Fruit fly (Drosophila melanogaster): Measurements from ENCODE around the gene CG1113.
A peak's percentile ranks its signal among the peaks of the same experiment; 100 is the strongest.

The CG1113 gene

dm6 chr3R:5256462-5257146 lies 3.7 kb downstream of the CG1113 start, which contains the start of the genes Enoph and Hph (continued):
- TF ChIP-seq Oaz (GFP tag; IDR thresholded peaks at IDR 0.05) (peak; percentile 46; the same call in 1 of the 2 replicates), ash1 (GFP tag; optimal IDR thresholded peaks at IDR 0.05) (no peak), Hr39 (optimal IDR thresholded peaks at IDR 0.05) (no peak), zf30C (GFP tag; optimal IDR thresholded peaks at IDR 0.05) (no peak), CG9932 (GFP tag; IDR thresholded peaks at IDR 0.05) (peak; percentile 82), CG11504 (tag; optimal IDR thresholded peaks at IDR 0.05) (peak; percentile 73), sim (GFP tag; IDR thresholded peaks at IDR 0.05) (no peak), CG12942 (GFP tag; optimal IDR thresholded peaks at IDR 0.05) (peak; percentile 57), kah (GFP tag; optimal IDR thresholded peaks at IDR 0.05) (no peak), CG3726 (GFP tag; IDR thresholded peaks at IDR 0.05) (no peak), CG17568 (GFP tag; optimal IDR thresholded peaks at IDR 0.05) (no peak), lov (optimal IDR thresholded peaks at IDR 0.05) (no peak), lov (GFP tag; IDR thresholded peaks at IDR 0.05) (no peak), Gsc (GFP tag; IDR thresholded peaks at IDR 0.05) (no peak), CG11723 (GFP tag; optimal IDR thresholded peaks at IDR 0.05) (peak; percentile 39), D19B (GFP tag; optimal IDR thresholded peaks at IDR 0.05) (peak; percentile 31), ci (GFP tag; IDR thresholded peaks at IDR 0.05) (no peak), CG32767 (GFP tag; IDR thresholded peaks at IDR 0.05) (no peak), CG13424 (tag; optimal IDR thresholded peaks at IDR 0.05) (peak; percentile 71), Taf1 (GFP tag; IDR thresholded peaks at IDR 0.05) (no peak), HLH54F (GFP tag; optimal IDR thresholded peaks at IDR 0.05) (peak; percentile 61), so (GFP tag; IDR thresholded peaks at IDR 0.05) (no peak), btn (GFP tag; optimal IDR thresholded peaks at IDR 0.05) (no peak), gce (GFP tag; IDR thresholded peaks at IDR 0.05) (0 out of 3 replicates have a peak, but pooled peaks have one; percentile 41), CG5953 (GFP tag; IDR thresholded peaks at IDR 0.05) (no peak), CG8388 (GFP tag; optimal IDR thresholded peaks at IDR 0.05) (peak; percentile 25), peb (GFP tag; IDR thresholded peaks at IDR 0.05) (no peak), CG10147 (GFP tag; optimal IDR thresholded peaks at IDR 0.05) (peak; percentile 79), CG17385 (GFP tag; optimal IDR thresholded peaks at IDR 0.05) (peak; percentile 46), fu2 (GFP tag; optimal IDR thresholded peaks at IDR 0.05) (peak; percentile 51), CG4820 (GFP tag; optimal IDR thresholded peaks at IDR 0.05) (peak; percentile 65), ken (GFP tag; IDR thresholded peaks at IDR 0.05) (peak; percentile 49; the same call in 1 of the 3 replicates), CG10543 (GFP tag; optimal IDR thresholded peaks at IDR 0.05) (peak; percentile 75), chm (GFP tag; IDR thresholded peaks at IDR 0.05) (0 out of 2 replicates have a peak, but pooled peaks have one; percentile 30), luna (GFP tag; optimal IDR thresholded peaks at IDR 0.05) (no peak), sr (GFP tag; IDR thresholded peaks at IDR 0.05) (no peak), z (GFP tag; IDR thresholded peaks at IDR 0.05) (no peak), Spps (tag; optimal IDR thresholded peaks at IDR 0.05) (peak; percentile 7), hth (optimal IDR thresholded peaks at IDR 0.05) (no peak), trh (GFP tag; optimal IDR thresholded peaks at IDR 0.05) (peak; percentile 33), MBD-R2 (GFP tag; IDR thresholded peaks at IDR 0.05) (peak; percentile 28; the same call in 1 of the 2 replicates), Blimp-1 (GFP tag; optimal IDR thresholded peaks at IDR 0.05) (peak; percentile 45), pzg (GFP tag; optimal IDR thresholded peaks at IDR 0.05) (peak; percentile 67), insv (GFP tag; optimal IDR thresholded peaks at IDR 0.05) (peak in 1 of 2 experiments; percentile 30), CG8924 (tag; optimal IDR thresholded peaks at IDR 0.05) (peak; percentile 55), ham (GFP tag; IDR thresholded peaks at IDR 0.05) (no peak), CG4617 (GFP tag; optimal IDR thresholded peaks at IDR 0.05; ENCODE audit: borderline replicate concordance) (peak; percentile 81), org-1 (GFP tag; optimal IDR thresholded peaks at IDR 0.05) (no peak), CG11560 (tag; IDR thresholded peaks at IDR 0.05) (peak; percentile 50; the same call in 1 of the 3 replicates), Ada2b (GFP tag; IDR thresholded peaks at IDR 0.05) (peak; percentile 31), CG14860 (GFP tag; IDR thresholded peaks at IDR 0.05; ENCODE audit: partially characterized antibody) (peak; percentile 75; the same call in 2 of the 3 replicates)

Data from whole organism, embryonic.